Worm (Caenorhabditis elegans) whole organism, L4 larva: ENCODE results near the gene K08D8.1.

ENCODE experiments used
- D1046.2 ChIP-seq: fragments of 200-800 bp; sonication (Bioruptor generic); IDR thresholded peaks from 2 replicates; pipeline ENCODE4 v1.3.6; 2022; ENCODE audit warnings: missing genetic modification characterization, missing compliant biosample characterization
- F37D6.2 ChIP-seq: sonication (generic microtip); optimal IDR thresholded peaks from 2 replicates; lab custom pipeline; 2016; ENCODE audit warnings: mild to moderate bottlenecking, missing genetic modification characterization, missing compliant biosample characterization
- R02D3.7 ChIP-seq: fragments of 150-350 bp; sonication (generic microtip); optimal IDR thresholded peaks from 3 replicates; lab custom pipeline; 2014; ENCODE audit warnings: missing biosample characterization, missing genetic modification characterization
- T20F7.1 ChIP-seq: fragments of 200-800 bp; sonication (Bioruptor generic); optimal IDR thresholded peaks from 2 replicates; lab custom pipeline; 2018; ENCODE audit warnings: mild to moderate bottlenecking, missing genetic modification characterization, missing compliant biosample characterization
- Y105C5A.15 ChIP-seq: fragments of 200-800 bp; sonication (Bioruptor generic); IDR thresholded peaks from 2 replicates; pipeline ENCODE4 v1.3.6; 2022; ENCODE audit warnings: missing genetic modification characterization, missing compliant biosample characterization
- ZK546.5 ChIP-seq, 2 experiments: sonication (generic microtip); optimal IDR thresholded peaks; 2 replicates each; lab custom pipeline; 2017; ENCODE audit warnings: missing biosample characterization in 2 of 2, missing genetic modification characterization in 2 of 2
- ama-1 ChIP-seq: fragments of 150-350 bp; optimal IDR thresholded peaks from 2 replicates; lab custom pipeline; 2014; ENCODE audit warnings: inconsistent platforms, mixed read lengths
- attf-4 ChIP-seq: sonication (generic microtip); optimal IDR thresholded peaks from 3 replicates; lab custom pipeline; 2017; ENCODE audit warnings: missing biosample characterization, missing genetic modification characterization
- ceh-32 ChIP-seq: sonication (generic microtip); optimal IDR thresholded peaks from 2 replicates; lab custom pipeline; 2016; ENCODE audit warnings: mild to moderate bottlenecking, missing genetic modification characterization, missing compliant biosample characterization; ENCODE audit not compliant: poor library complexity
- ceh-62 ChIP-seq: sonication (generic microtip); optimal IDR thresholded peaks from 2 replicates; lab custom pipeline; 2017; ENCODE audit warnings: missing biosample characterization, missing genetic modification characterization
- daf-16 ChIP-seq, 3 experiments: sonication (generic microtip); optimal IDR thresholded peaks; 2 replicates each; lab custom pipeline; 2016 to 2017; ENCODE audit warnings: missing genetic modification characterization in 3 of 3, missing genetic modification reagents in 3 of 3, mild to moderate bottlenecking in 2 of 3, missing compliant biosample characterization in 2 of 3, missing biosample characterization in 1 of 3, moderate library complexity in 1 of 3
- daf-19 ChIP-seq: fragments of 200-800 bp; sonication (Bioruptor generic); conservative IDR thresholded peaks from 2 replicates; pipeline ENCODE4 v1.3.6; 2022; ENCODE audit warnings: missing genetic modification characterization, missing compliant biosample characterization
- dmd-6 ChIP-seq: fragments of 200-800 bp; sonication (Bioruptor generic); IDR thresholded peaks from 2 replicates; pipeline ENCODE4 v1.3.6; 2022; ENCODE audit warnings: missing genetic modification reagents, missing genetic modification characterization, missing compliant biosample characterization
- dmd-8 ChIP-seq: fragments of 200-800 bp; sonication (Bioruptor generic); IDR thresholded peaks from 2 replicates; pipeline ENCODE4 v1.3.6; 2022; ENCODE audit warnings: missing genetic modification characterization, missing compliant biosample characterization
- dpl-1 ChIP-seq: fragments of 150-350 bp; optimal IDR thresholded peaks from 2 replicates; lab custom pipeline; 2014; ENCODE audit warnings: missing biosample characterization, missing genetic modification reagents, missing genetic modification characterization
- dve-1 ChIP-seq: sonication (generic microtip); optimal IDR thresholded peaks from 2 replicates; lab custom pipeline; 2017; ENCODE audit warnings: antibody characterized with exemption, mild to moderate bottlenecking, missing genetic modification characterization, missing compliant biosample characterization; ENCODE audit not compliant: insufficient read depth
- egl-43 ChIP-seq: fragments of 200-800 bp; sonication (Bioruptor generic); IDR thresholded peaks from 2 replicates; pipeline ENCODE4 v1.3.6; 2022; ENCODE audit warnings: missing genetic modification reagents, missing genetic modification characterization, missing compliant biosample characterization
- hif-1 ChIP-seq, 2 experiments: sonication (generic microtip); optimal IDR thresholded peaks; 2 replicates each; lab custom pipeline; 2016 to 2017; ENCODE audit warnings: missing compliant biosample characterization in 2 of 2, missing genetic modification characterization in 2 of 2, missing genetic modification reagents in 2 of 2, missing genotype in 2 of 2, mild to moderate bottlenecking in 1 of 2
- lin-1 ChIP-seq: fragments of 200-800 bp; sonication (Bioruptor generic); IDR thresholded peaks from 2 replicates; pipeline ENCODE4 v1.3.6; 2022; ENCODE audit warnings: missing genetic modification reagents, missing genetic modification characterization, missing compliant biosample characterization
- lin-13 ChIP-seq: fragments of 150-350 bp; optimal IDR thresholded peaks from 2 replicates; lab custom pipeline; 2014; ENCODE audit warnings: missing biosample characterization, missing genetic modification reagents, missing genetic modification characterization
- lin-39 ChIP-seq: fragments of 150-350 bp; optimal IDR thresholded peaks from 2 replicates; lab custom pipeline; 2014; ENCODE audit warnings: missing biosample characterization, missing genetic modification reagents, missing genetic modification characterization
- lsy-2 ChIP-seq, 2 experiments: fragments of 150-350 bp in 1 of 2; sonication (generic microtip) in 1 of 2; optimal IDR thresholded peaks; 2 replicates each; lab custom pipeline; 2014 to 2017; ENCODE audit warnings: missing biosample characterization in 2 of 2, missing genetic modification characterization in 2 of 2
- mdt-29 ChIP-seq: fragments of 200-800 bp; sonication (Bioruptor generic); IDR thresholded peaks from 2 replicates; pipeline ENCODE4 v1.3.6; 2022; ENCODE audit warnings: missing genetic modification reagents, missing genetic modification characterization, missing compliant biosample characterization
- mes-2 ChIP-seq: sonication (generic microtip); optimal IDR thresholded peaks from 2 replicates; lab custom pipeline; 2016; ENCODE audit warnings: missing genotype, mild to moderate bottlenecking, missing genetic modification characterization, missing compliant biosample characterization; ENCODE audit not compliant: poor library complexity, severe bottlenecking
- nhr-102 ChIP-seq: sonication (generic microtip); optimal IDR thresholded peaks from 2 replicates; lab custom pipeline; 2016; ENCODE audit warnings: mild to moderate bottlenecking, missing genetic modification characterization, moderate library complexity, missing compliant biosample characterization
- nhr-111 ChIP-seq: fragments of 200-800 bp; sonication (Bioruptor generic); optimal IDR thresholded peaks from 2 replicates; lab custom pipeline; 2018; ENCODE audit warnings: mild to moderate bottlenecking, missing genetic modification characterization, missing compliant biosample characterization
- nhr-28 ChIP-seq: fragments of 150-350 bp; optimal IDR thresholded peaks from 2 replicates; lab custom pipeline; 2014; ENCODE audit warnings: missing biosample characterization, missing genetic modification characterization
- nhr-41 ChIP-seq: fragments of 200-800 bp; sonication (Bioruptor generic); IDR thresholded peaks from 2 replicates; pipeline ENCODE4 v1.3.6; 2022; ENCODE audit warnings: missing genetic modification reagents, missing genetic modification characterization, missing compliant biosample characterization
- nhr-6 ChIP-seq: fragments of 150-350 bp; optimal IDR thresholded peaks from 2 replicates; lab custom pipeline; 2014; ENCODE audit warnings: missing biosample characterization, missing genetic modification characterization
- nhr-77 ChIP-seq: fragments of 150-350 bp; optimal IDR thresholded peaks from 2 replicates; lab custom pipeline; 2014; ENCODE audit warnings: missing biosample characterization, missing genetic modification characterization
- pha-4 ChIP-seq, 2 experiments: fragments of 150-350 bp in 1 of 2; fragments of 200-800 bp in 1 of 2; sonication (Bioruptor generic) in 1 of 2; IDR thresholded peaks in 1 of 2; optimal IDR thresholded peaks in 1 of 2; 2 replicates each; pipeline versions ENCODE4 v1.3.6 to Lab custom; 2014 to 2022; ENCODE audit warnings: missing genetic modification characterization in 2 of 2, missing genetic modification reagents in 2 of 2, missing biosample characterization in 1 of 2, missing compliant biosample characterization in 1 of 2
- pqm-1 ChIP-seq: sonication (generic microtip); optimal IDR thresholded peaks from 2 replicates; lab custom pipeline; 2017; ENCODE audit warnings: missing biosample characterization, missing genetic modification characterization
- saeg-2 ChIP-seq: fragments of 200-800 bp; sonication (Bioruptor generic); IDR thresholded peaks from 2 replicates; pipeline ENCODE4 v1.3.6; 2022; ENCODE audit warnings: missing genetic modification reagents, missing genetic modification characterization, missing compliant biosample characterization
- skn-1 ChIP-seq: fragments of 150-350 bp; optimal IDR thresholded peaks from 2 replicates; lab custom pipeline; 2014; ENCODE audit warnings: missing biosample characterization, missing genetic modification characterization
- snpc-1.2 ChIP-seq: fragments of 200-800 bp; sonication (Bioruptor generic); IDR thresholded peaks from 2 replicates; pipeline ENCODE4 v1.3.6; 2022; ENCODE audit warnings: missing genetic modification reagents, missing genetic modification characterization, missing compliant biosample characterization
- snpc-4 ChIP-seq: fragments of 150-350 bp; optimal IDR thresholded peaks from 2 replicates; lab custom pipeline; 2014; ENCODE audit warnings: missing biosample characterization, missing genetic modification characterization
- spr-1 ChIP-seq: sonication (generic microtip); optimal IDR thresholded peaks from 2 replicates; lab custom pipeline; 2016; ENCODE audit warnings: mild to moderate bottlenecking, missing genetic modification characterization, missing compliant biosample characterization
- tag-97 ChIP-seq: fragments of 200-800 bp; sonication (Bioruptor generic); IDR thresholded peaks from 2 replicates; pipeline ENCODE4 v1.3.6; 2022; ENCODE audit warnings: missing genetic modification characterization, missing compliant biosample characterization
- tra-1 ChIP-seq: fragments of 200-800 bp; sonication (Bioruptor generic); IDR thresholded peaks from 2 replicates; pipeline ENCODE4 v1.3.6; 2022; ENCODE audit warnings: missing genetic modification reagents, missing genetic modification characterization, missing compliant biosample characterization
- unc-130 ChIP-seq: sonication (generic microtip); optimal IDR thresholded peaks from 2 replicates; lab custom pipeline; 2016; ENCODE audit warnings: missing genetic modification reagents, missing genetic modification characterization, missing compliant biosample characterization
- unc-39 ChIP-seq: sonication (generic microtip); optimal IDR thresholded peaks from 2 replicates; lab custom pipeline; 2017; ENCODE audit warnings: missing biosample characterization, missing genetic modification characterization
- unc-62 ChIP-seq, 3 experiments: fragments of 150-350 bp in 1 of 3; sonication (generic microtip); optimal IDR thresholded peaks in 2 of 3; peaks in 1 of 3; 1 replicate in 1 of 3; 2 replicates in 2 of 3; lab custom pipeline; 2014 to 2017; ENCODE audit warnings: missing biosample characterization in 3 of 3, missing genetic modification characterization in 3 of 3, missing genetic modification reagents in 3 of 3, missing genotype in 1 of 3
- zag-1 ChIP-seq: fragments of 150-350 bp; optimal IDR thresholded peaks from 2 replicates; lab custom pipeline; 2014; ENCODE audit warnings: missing biosample characterization, missing genetic modification characterization

The K08D8.1 gene

DNA sequence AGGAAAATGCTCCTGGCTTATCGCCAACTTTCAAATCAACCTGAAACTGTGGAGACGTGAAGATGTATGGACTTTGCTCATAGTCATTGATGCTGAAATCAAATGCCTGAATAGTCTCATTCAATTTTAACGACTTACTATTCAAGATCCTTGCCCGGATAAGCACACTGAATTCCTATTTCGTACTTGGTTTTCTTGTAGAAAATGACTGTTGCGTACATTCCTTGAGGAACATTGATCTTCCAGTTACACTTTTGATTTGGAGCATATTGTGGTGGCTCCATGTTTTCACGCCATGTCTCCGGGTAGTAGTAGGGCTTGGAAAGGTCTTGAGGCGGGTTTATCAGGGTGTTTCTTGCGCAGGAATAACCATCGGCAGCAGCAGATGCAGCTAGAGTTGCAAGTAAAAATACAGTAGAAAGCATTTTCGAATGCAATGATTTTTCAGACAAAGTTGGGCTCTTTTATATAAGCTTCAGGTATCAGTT lies 22.3 kb downstream of the K08D8.1 start, which contains the start of gene irg-6:
Gene irg-6, minus strand, starts transcription at position 438 of the 488 bp plus-strand sequence.
- TF ChIP-seq snpc-4 (no peak), dmd-8 (no peak), ama-1 (lab: Kevin White, UChicago) (no peak), nhr-41 (GFP tag; lab: Robert Waterston, UW) (no peak), mdt-29 (no peak), unc-62 (GFP tag; optimal IDR thresholded peaks at IDR 0.05 in 1 of 2; lab: Kevin White, UChicago) (peak in 1 of 2 experiments; percentile 97), unc-62 (tag; optimal IDR thresholded peaks at IDR 0.05; lab: Kevin White, UChicago) (no peak), ZK546.5 (tag; optimal IDR thresholded peaks at IDR 0.05; lab: Kevin White, UChicago) (no peak), tag-97 (GFP tag; lab: Robert Waterston, UW) (no peak)

DNA sequence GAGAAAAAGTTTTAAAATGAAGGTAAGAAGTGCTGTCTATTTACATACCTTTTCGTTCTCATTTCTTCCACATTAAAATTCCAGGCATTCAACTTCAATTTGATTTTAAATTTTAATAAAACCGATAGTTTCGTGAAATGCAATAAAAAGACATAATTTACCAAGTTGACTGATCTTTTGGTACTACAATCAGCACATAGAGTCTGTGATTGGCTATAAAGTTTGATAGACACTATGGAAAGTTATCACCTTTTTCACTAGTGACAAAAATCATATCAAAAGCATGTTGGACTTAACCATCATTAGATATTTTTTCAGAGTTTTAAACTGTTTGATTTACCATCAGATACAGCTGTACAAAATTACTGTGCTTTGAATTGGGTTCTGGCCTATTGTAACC lies 23.2 kb downstream of the K08D8.1 start, which contains the start of gene srz-15:
Gene srz-15, plus strand, starts transcription at position 301 of the 400 bp plus-strand sequence.
- TF ChIP-seq tra-1 (GFP tag; lab: Robert Waterston, UW) (no peak), dve-1 (tag; lab: Kevin White, UChicago) (no peak), daf-16 (GFP tag; optimal IDR thresholded peaks at IDR 0.05; lab: Kevin White, UChicago) (no peak), daf-16 (tag; optimal IDR thresholded peaks at IDR 0.05; lab: Kevin White, UChicago) (no peak), pqm-1 (no peak), nhr-77 (tag; lab: Kevin White, UChicago) (no peak), egl-43 (GFP tag; lab: Robert Waterston, UW) (no peak), nhr-111 (GFP tag; lab: Kevin White, UChicago) (no peak), F37D6.2 (tag; lab: Kevin White, UChicago) (no peak), ceh-62 (tag; lab: Kevin White, UChicago) (no peak), lsy-2 (tag; optimal IDR thresholded peaks at IDR 0.05; lab: Kevin White, UChicago) (no peak), hif-1 (tag; optimal IDR thresholded peaks at IDR 0.05; lab: Kevin White, UChicago) (no peak)

DNA sequence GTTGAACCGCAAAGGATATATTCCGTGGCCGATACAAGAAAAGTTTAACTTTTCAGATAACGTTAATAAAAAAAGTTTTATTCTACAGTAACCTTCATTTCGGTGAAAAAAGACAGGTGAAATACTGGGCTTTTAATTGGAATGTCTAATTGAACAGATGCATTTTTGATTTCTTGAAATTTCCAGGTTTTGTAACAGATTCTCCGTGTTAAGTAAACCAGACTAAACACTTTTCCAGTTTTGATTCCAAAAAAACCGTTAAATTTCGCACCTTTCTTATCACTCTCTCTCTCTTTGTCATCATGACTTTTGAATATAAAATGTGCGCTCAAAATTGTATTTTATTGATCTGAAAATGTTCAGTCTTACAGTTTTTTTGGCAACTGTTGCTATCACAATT lies 26.0 kb downstream of the K08D8.1 start, which contains the start of gene C32H11.3:
Gene C32H11.3, plus strand, starts transcription at position 301 of the 400 bp plus-strand sequence.
- no peak for TF ChIP-seq mes-2 (tag; lab: Kevin White, UChicago)
- no peak for TF ChIP-seq nhr-28
- TF ChIP-seq lin-1 (GFP tag; lab: Robert Waterston, UW), result no peak
- TF ChIP-seq snpc-4, result no peak
- no peak for TF ChIP-seq pqm-1
- no peak for TF ChIP-seq attf-4 (tag; lab: Kevin White, UChicago)
- TF ChIP-seq saeg-2 (GFP tag; lab: Robert Waterston, UW), result no peak
- no peak for TF ChIP-seq snpc-1.2 (GFP tag; lab: Robert Waterston, UW)
- no peak for TF ChIP-seq T20F7.1 (GFP tag; lab: Kevin White, UChicago)
- no peak for TF ChIP-seq lin-39
- TF ChIP-seq unc-39 (tag; lab: Kevin White, UChicago), result no peak
- TF ChIP-seq unc-130 (GFP tag; lab: Kevin White, UChicago), result no peak
- no peak for TF ChIP-seq nhr-6

DNA sequence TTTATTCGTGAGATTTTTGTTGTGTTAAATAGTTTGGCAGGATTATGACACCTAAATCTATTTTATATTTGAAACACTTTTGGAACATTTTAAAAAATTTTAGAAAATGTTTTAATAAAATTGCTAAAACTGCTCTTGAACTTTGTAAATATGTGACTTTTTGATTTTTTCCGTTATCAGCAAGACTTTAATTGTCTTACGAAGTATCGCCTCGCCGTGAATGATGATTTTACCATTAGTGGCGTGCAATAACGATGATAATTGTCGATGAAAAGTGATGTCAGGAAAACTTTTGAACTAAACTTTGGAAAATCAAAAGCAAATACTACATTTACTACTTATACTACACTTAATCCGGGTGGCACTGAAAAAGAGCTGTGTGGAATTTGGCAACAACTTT lies 28.3 kb downstream of the K08D8.1 start:
- TF ChIP-seq dpl-1 (no peak), hif-1 (tag; optimal IDR thresholded peaks at IDR 0.05; lab: Kevin White, UChicago) (no peak), attf-4 (tag; lab: Kevin White, UChicago) (no peak), Y105C5A.15 (GFP tag; lab: Robert Waterston, UW) (no peak), nhr-102 (tag; lab: Kevin White, UChicago) (no peak), lsy-2 (tag; optimal IDR thresholded peaks at IDR 0.05; lab: Kevin White, UChicago) (no peak), mdt-29 (no peak), unc-39 (tag; lab: Kevin White, UChicago) (no peak), snpc-1.2 (GFP tag; lab: Robert Waterston, UW) (no peak), dmd-6 (GFP tag; lab: Robert Waterston, UW) (peak; percentile 69), mes-2 (tag; lab: Kevin White, UChicago) (no peak), daf-16 (GFP tag; optimal IDR thresholded peaks at IDR 0.05; lab: Kevin White, UChicago) (no peak), daf-16 (tag; optimal IDR thresholded peaks at IDR 0.05; lab: Kevin White, UChicago) (peak; percentile 34), pqm-1 (peak; percentile 25), pha-4 (GFP tag; IDR thresholded peaks at IDR 0.05; lab: Robert Waterston, UW) (no peak), pha-4 (tag; optimal IDR thresholded peaks at IDR 0.05; lab: Kevin White, UChicago) (no peak), zag-1 (no peak), R02D3.7 (no peak), D1046.2 (no peak), tag-97 (GFP tag; lab: Robert Waterston, UW) (no peak), spr-1 (tag; lab: Kevin White, UChicago) (no peak), ceh-32 (tag; lab: Kevin White, UChicago) (no peak), skn-1 (tag; lab: Kevin White, UChicago) (no peak), lin-13 (no peak), daf-19 (no peak)
